Worm (Caenorhabditis elegans) whole organism, L3 larva: ENCODE results near the gene mut-7.

ENCODE experiments used
- R02D3.7 ChIP-seq: fragments of 150-350 bp; optimal IDR thresholded peaks from 2 replicates; lab custom pipeline; 2014; ENCODE audit warnings: missing biosample characterization, missing genetic modification characterization
- ZK546.5 ChIP-seq: sonication (generic microtip); optimal IDR thresholded peaks from 2 replicates; lab custom pipeline; 2017; ENCODE audit warnings: missing biosample characterization, missing genetic modification characterization
- aly-2 ChIP-seq: fragments of 150-350 bp; optimal IDR thresholded peaks from 2 replicates; lab custom pipeline; 2014; ENCODE audit warnings: missing biosample characterization, missing genetic modification characterization
- daf-12 ChIP-seq: fragments of 150-350 bp; optimal IDR thresholded peaks from 2 replicates; lab custom pipeline; 2014; ENCODE audit warnings: missing biosample characterization, missing genetic modification reagents, missing genetic modification characterization
- nhr-237 ChIP-seq: fragments of 150-350 bp; optimal IDR thresholded peaks from 2 replicates; lab custom pipeline; 2014; ENCODE audit warnings: missing biosample characterization, missing genetic modification characterization
- unc-62 ChIP-seq: fragments of 150-350 bp; sonication (generic microtip); optimal IDR thresholded peaks from 4 replicates; lab custom pipeline; 2014; ENCODE audit warnings: missing biosample characterization, missing genetic modification reagents, missing genetic modification characterization
- ztf-11 ChIP-seq: fragments of 150-350 bp; optimal IDR thresholded peaks from 2 replicates; lab custom pipeline; 2014; ENCODE audit warnings: missing biosample characterization, missing genetic modification characterization

- TF ChIP-seq ztf-11 = no peak
- no peak for TF ChIP-seq unc-62 (GFP tag; lab: Kevin White, UChicago)
- TF ChIP-seq nhr-237 = no peak
- no peak for TF ChIP-seq daf-12 (tag; lab: Kevin White, UChicago)
- no peak for TF ChIP-seq R02D3.7 (tag; lab: Kevin White, UChicago)
- no peak for TF ChIP-seq aly-2 (tag; lab: Kevin White, UChicago)
- no peak for TF ChIP-seq ZK546.5 (tag; lab: Kevin White, UChicago)
These were observed 28.6 kb downstream of the mut-7 start, which contains the start of gene F55H2.8 for ce11 chrIII:9513569-9513968.
